Worm (Caenorhabditis elegans): ENCODE results near the gene sra-7.

Gene sra-7

ce11 chrII:9566045-9566444, 21.6 kb downstream of the sra-7 start (continued):
- peak in 2 of 3 experiments; percentile 6 to 27 for TF ChIP-seq dpl-1 (GFP tag; optimal IDR thresholded peaks at IDR 0.05)
- peak; percentile 46 for TF ChIP-seq nhr-20 (tag; optimal IDR thresholded peaks at IDR 0.05)
- no peak for TF ChIP-seq hpl-2 (GFP tag; optimal IDR thresholded peaks at IDR 0.05)
- TF ChIP-seq unc-62 (GFP tag; optimal IDR thresholded peaks at IDR 0.05) = no peak
- peak; percentile 56 for TF ChIP-seq rnt-1 (tag; optimal IDR thresholded peaks at IDR 0.05)
- TF ChIP-seq elt-2 (tag; optimal IDR thresholded peaks at IDR 0.05) = no peak
- TF ChIP-seq fkh-8 (tag; optimal IDR thresholded peaks at IDR 0.05) = peak; percentile 54
- no peak for TF ChIP-seq ceh-63 (GFP tag; optimal IDR thresholded peaks at IDR 0.05)
- no peak for TF ChIP-seq fos-1 (tag; optimal IDR thresholded peaks at IDR 0.05)
- TF ChIP-seq C16A3.4 (tag; optimal IDR thresholded peaks at IDR 0.05) = peak; percentile 61
- TF ChIP-seq nhr-90 (tag; optimal IDR thresholded peaks at IDR 0.05; ENCODE audit: poor library complexity) = no peak
- peak; percentile 50 for TF ChIP-seq lin-14 (GFP tag; optimal IDR thresholded peaks at IDR 0.05)
- TF ChIP-seq Y116A8C.19 (tag; optimal IDR thresholded peaks at IDR 0.05; ENCODE audit: borderline replicate concordance) = no peak
- peak; percentile 53 for TF ChIP-seq snu-23 (GFP tag; optimal IDR thresholded peaks at IDR 0.05)
- TF ChIP-seq mdl-1 (tag; optimal IDR thresholded peaks at IDR 0.05) = peak in 1 of 2 experiments; percentile 13
- TF ChIP-seq nhr-71 (tag; optimal IDR thresholded peaks at IDR 0.05) = peak; percentile 55
- no peak for TF ChIP-seq nhr-84 (tag; optimal IDR thresholded peaks at IDR 0.05)
- TF ChIP-seq ceh-90 (tag; optimal IDR thresholded peaks at IDR 0.05) = no peak
- no peak for TF ChIP-seq sptf-1 (tag; optimal IDR thresholded peaks at IDR 0.05)
- TF ChIP-seq pax-3 (tag; optimal IDR thresholded peaks at IDR 0.05) = no peak
- no peak for TF ChIP-seq unc-98 (GFP tag; IDR thresholded peaks at IDR 0.05)
- TF ChIP-seq hlh-4 (tag; optimal IDR thresholded peaks at IDR 0.05) = no peak
- TF ChIP-seq aly-2 (tag; optimal IDR thresholded peaks at IDR 0.05) = no peak
- TF ChIP-seq efl-1 (optimal IDR thresholded peaks at IDR 0.05) = peak; percentile 21 to 28
- peak; percentile 4 to 95 for TF ChIP-seq efl-1 (GFP tag; optimal IDR thresholded peaks at IDR 0.05 in 1 of 2)
- TF ChIP-seq grh-1 (GFP tag; IDR thresholded peaks at IDR 0.05) = no peak
- no peak for TF ChIP-seq sup-37 (GFP tag; optimal IDR thresholded peaks at IDR 0.05)
- TF ChIP-seq ets-5 (GFP tag; IDR thresholded peaks at IDR 0.05) = no peak
- TF ChIP-seq mep-1 (tag; optimal IDR thresholded peaks at IDR 0.05) = peak; percentile 36
- no peak for TF ChIP-seq mef-2 (tag; optimal IDR thresholded peaks at IDR 0.05)
- TF ChIP-seq unc-30 (tag; optimal IDR thresholded peaks at IDR 0.05) = no peak
- TF ChIP-seq swsn-7 (tag; optimal IDR thresholded peaks at IDR 0.05) = peak; percentile 26
- TF ChIP-seq ceh-82 (tag; optimal IDR thresholded peaks at IDR 0.05) = peak in 1 of 3 experiments; percentile 12
- no peak for TF ChIP-seq zip-4 (GFP tag; optimal IDR thresholded peaks at IDR 0.05)
- no peak for TF ChIP-seq tlp-1 (tag; optimal IDR thresholded peaks at IDR 0.05)
- TF ChIP-seq elt-3 (tag; optimal IDR thresholded peaks at IDR 0.05) = peak in 1 of 6 experiments; percentile 17

ce11 chrII:9573412-9573811, 28.9 kb downstream of the sra-7 start:
- TF ChIP-seq nhr-20 (tag; optimal IDR thresholded peaks at IDR 0.05) (peak; percentile 72), zag-1 (tag; optimal IDR thresholded peaks at IDR 0.05) (no peak), snu-23 (GFP tag; optimal IDR thresholded peaks at IDR 0.05) (peak; percentile 71), nhr-71 (tag; optimal IDR thresholded peaks at IDR 0.05) (peak; percentile 25), blmp-1 (tag; optimal IDR thresholded peaks at IDR 0.05) (peak; percentile 54), lin-35 (GFP tag; optimal IDR thresholded peaks at IDR 0.05) (peak in 1 of 2 experiments; percentile 24), nhr-12 (tag; optimal IDR thresholded peaks at IDR 0.05) (no peak), elt-3 (tag; optimal IDR thresholded peaks at IDR 0.05) (peak in 1 of 6 experiments; percentile 52), efl-1 (optimal IDR thresholded peaks at IDR 0.05) (no peak), efl-1 (GFP tag; optimal IDR thresholded peaks at IDR 0.05 in 1 of 2) (peak in 1 of 2 experiments; percentile 59), mep-1 (tag; optimal IDR thresholded peaks at IDR 0.05) (peak; percentile 2), swsn-7 (tag; optimal IDR thresholded peaks at IDR 0.05) (peak; percentile 6), C34B4.2 (tag; optimal IDR thresholded peaks at IDR 0.05) (no peak), nhr-85 (tag) (peak; percentile 80), fos-1 (tag; optimal IDR thresholded peaks at IDR 0.05) (no peak), nhr-90 (tag; optimal IDR thresholded peaks at IDR 0.05; ENCODE audit: poor library complexity) (peak; percentile 51), lsy-2 (tag; optimal IDR thresholded peaks at IDR 0.05) (peak in 1 of 2 experiments; percentile 32), grh-1 (GFP tag; IDR thresholded peaks at IDR 0.05) (peak; percentile 47; the same call in 1 of the 2 replicates), lin-14 (GFP tag; optimal IDR thresholded peaks at IDR 0.05) (peak; percentile 67), nhr-19 (GFP tag; conservative IDR thresholded peaks at IDR 0.05) (0 out of 2 replicates have a peak, but pooled peaks have one; percentile 12)

All from whole organism, L1 larva.